Worm (Caenorhabditis elegans) whole organism, L4 larva: ENCODE measurements around the gene nmat-1.

Experiments used
- ZK546.5 ChIP-seq, 2 experiments: sonication (generic microtip); optimal IDR thresholded peaks; 2 replicates each; lab custom pipeline; 2017; ENCODE audit warnings: missing biosample characterization in 2 of 2, missing genetic modification characterization in 2 of 2
- aly-2 ChIP-seq: sonication (generic microtip); optimal IDR thresholded peaks from 2 replicates; lab custom pipeline; 2018; ENCODE audit warnings: missing biosample characterization, missing genetic modification characterization
- ama-1 ChIP-seq: fragments of 150-350 bp; optimal IDR thresholded peaks from 2 replicates; lab custom pipeline; 2014; ENCODE audit warnings: inconsistent platforms, mixed read lengths
- nhr-10 ChIP-seq: fragments of 150-350 bp; optimal IDR thresholded peaks from 2 replicates; lab custom pipeline; 2014; ENCODE audit warnings: missing biosample characterization, missing genetic modification characterization
- saeg-2 ChIP-seq: fragments of 200-800 bp; sonication (Bioruptor generic); IDR thresholded peaks from 2 replicates; pipeline ENCODE4 v1.3.6; 2022; ENCODE audit warnings: missing genetic modification reagents, missing genetic modification characterization, missing compliant biosample characterization
- snpc-4 ChIP-seq: fragments of 150-350 bp; optimal IDR thresholded peaks from 2 replicates; lab custom pipeline; 2014; ENCODE audit warnings: missing biosample characterization, missing genetic modification characterization
- unc-39 ChIP-seq: sonication (generic microtip); optimal IDR thresholded peaks from 2 replicates; lab custom pipeline; 2017; ENCODE audit warnings: missing biosample characterization, missing genetic modification characterization
- unc-62 ChIP-seq, 3 experiments: fragments of 150-350 bp in 1 of 3; sonication (generic microtip); optimal IDR thresholded peaks in 2 of 3; peaks in 1 of 3; 1 replicate in 1 of 3; 2 replicates in 2 of 3; lab custom pipeline; 2014 to 2017; ENCODE audit warnings: missing biosample characterization in 3 of 3, missing genetic modification characterization in 3 of 3, missing genetic modification reagents in 3 of 3, missing genotype in 1 of 3
- zag-1 ChIP-seq: fragments of 150-350 bp; optimal IDR thresholded peaks from 2 replicates; lab custom pipeline; 2014; ENCODE audit warnings: missing biosample characterization, missing genetic modification characterization

DNA sequence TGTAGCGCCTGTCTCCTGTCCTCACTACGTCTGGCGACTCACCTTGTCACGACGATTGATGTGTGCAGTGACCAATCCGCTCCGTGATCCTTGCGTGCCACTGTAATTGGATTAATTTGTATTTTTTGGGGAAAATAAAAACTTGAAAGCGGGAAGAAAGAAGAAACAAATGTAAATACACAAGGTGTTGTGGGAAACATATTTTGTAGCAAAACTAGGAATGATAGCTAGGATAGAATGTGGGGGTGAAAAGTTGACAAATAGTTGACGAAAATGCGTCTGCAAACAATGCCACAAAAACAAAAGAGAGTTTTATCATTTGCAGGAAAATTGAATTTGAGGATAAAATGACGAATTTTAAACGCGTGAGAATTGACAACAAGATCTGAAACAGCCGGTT, 39.1 kb upstream of the nmat-1 start, which contains the start of gene B0198.3:
- TF ChIP-seq zag-1 (no peak), snpc-4 (tag; lab: Kevin White, UChicago) (no peak), ama-1 (lab: Kevin White, UChicago) (no peak), unc-62 (GFP tag; optimal IDR thresholded peaks at IDR 0.05 in 1 of 2; lab: Kevin White, UChicago) (no peak), unc-62 (tag; optimal IDR thresholded peaks at IDR 0.05; lab: Kevin White, UChicago) (no peak), unc-39 (tag; lab: Kevin White, UChicago) (no peak), aly-2 (tag; lab: Kevin White, UChicago) (no peak), ZK546.5 (tag; optimal IDR thresholded peaks at IDR 0.05; lab: Kevin White, UChicago) (no peak), saeg-2 (no peak), nhr-10 (tag; lab: Kevin White, UChicago) (no peak)
